Worm (Caenorhabditis elegans) whole organism, early embryonic: ENCODE measurements around the gene Y55F3C.17.

Experiments used
- B0310.2 ChIP-seq: sonication (generic microtip); optimal IDR thresholded peaks from 2 replicates; lab custom pipeline; 2016; ENCODE audit warnings: mild to moderate bottlenecking, missing genetic modification characterization, missing compliant biosample characterization
- F13C5.2 ChIP-seq: sonication (generic microtip); optimal IDR thresholded peaks from 2 replicates; lab custom pipeline; 2017; ENCODE audit warnings: mild to moderate bottlenecking, missing genetic modification characterization, inconsistent platforms, missing compliant biosample characterization
- aly-1 ChIP-seq: sonication (generic microtip); optimal IDR thresholded peaks from 2 replicates; lab custom pipeline; 2016; ENCODE audit warnings: missing genetic modification characterization, missing compliant biosample characterization
- ama-1 ChIP-seq: fragments of 150-350 bp; optimal IDR thresholded peaks from 2 replicates; lab custom pipeline; 2014
- ceh-13 ChIP-seq: fragments of 200-800 bp; sonication (Bioruptor generic); optimal IDR thresholded peaks from 2 replicates; lab custom pipeline; 2018; ENCODE audit warnings: mild to moderate bottlenecking, missing genetic modification characterization, missing compliant biosample characterization
- ceh-36 ChIP-seq: sonication (generic microtip); optimal IDR thresholded peaks from 2 replicates; lab custom pipeline; 2016; ENCODE audit warnings: missing genetic modification characterization, inconsistent platforms, missing compliant biosample characterization
- ets-7 ChIP-seq: sonication (generic microtip); optimal IDR thresholded peaks from 2 replicates; lab custom pipeline; 2016; ENCODE audit warnings: missing genotype, missing genetic modification characterization, missing compliant biosample characterization
- flt-1 ChIP-seq: fragments of 200-800 bp; sonication (Bioruptor generic); IDR thresholded peaks from 2 replicates; pipeline ENCODE4 v1.3.6; 2022; ENCODE audit warnings: missing genetic modification characterization, missing compliant biosample characterization
- hmbx-1 ChIP-seq: sonication (generic microtip); optimal IDR thresholded peaks from 2 replicates; lab custom pipeline; 2016; ENCODE audit warnings: mild to moderate bottlenecking, missing genetic modification characterization, missing compliant biosample characterization
- hmg-4 ChIP-seq: fragments of 200-800 bp; sonication (Bioruptor generic); optimal IDR thresholded peaks from 2 replicates; lab custom pipeline; 2018; ENCODE audit warnings: mild to moderate bottlenecking, missing genetic modification characterization, missing compliant biosample characterization
- hnd-1 ChIP-seq: sonication (generic microtip); optimal IDR thresholded peaks from 2 replicates; lab custom pipeline; 2016; ENCODE audit warnings: missing genetic modification characterization, missing compliant biosample characterization
- pes-1 ChIP-seq: fragments of 200-800 bp; sonication (Bioruptor generic); IDR thresholded peaks from 2 replicates; pipeline ENCODE4 v1.3.6; 2022; ENCODE audit warnings: missing genetic modification reagents, missing genetic modification characterization, missing compliant biosample characterization
- scrt-1 ChIP-seq: fragments of 200-800 bp; sonication (Bioruptor generic); IDR thresholded peaks from 2 replicates; pipeline ENCODE4 v1.3.6; 2022; ENCODE audit warnings: missing genetic modification characterization, missing compliant biosample characterization
- sea-1 ChIP-seq: fragments of 200-800 bp; sonication (Bioruptor generic); conservative IDR thresholded peaks from 2 replicates; pipeline ENCODE4 v1.3.6; 2022; ENCODE audit warnings: missing genetic modification characterization, missing compliant biosample characterization
- tbx-11 ChIP-seq: fragments of 200-800 bp; sonication (Bioruptor generic); IDR thresholded peaks from 2 replicates; pipeline ENCODE4 v1.3.6; 2022; ENCODE audit warnings: missing genetic modification characterization, missing compliant biosample characterization
- tbx-37 ChIP-seq: fragments of 200-800 bp; sonication (Bioruptor generic); conservative IDR thresholded peaks from 2 replicates; pipeline ENCODE4 v1.3.6; 2022; ENCODE audit warnings: missing genetic modification reagents, missing genetic modification characterization, missing compliant biosample characterization
- tra-4 ChIP-seq: sonication (generic microtip); optimal IDR thresholded peaks from 2 replicates; lab custom pipeline; 2017; ENCODE audit warnings: missing genetic modification characterization, missing compliant biosample characterization

The Y55F3C.17 gene

DNA sequence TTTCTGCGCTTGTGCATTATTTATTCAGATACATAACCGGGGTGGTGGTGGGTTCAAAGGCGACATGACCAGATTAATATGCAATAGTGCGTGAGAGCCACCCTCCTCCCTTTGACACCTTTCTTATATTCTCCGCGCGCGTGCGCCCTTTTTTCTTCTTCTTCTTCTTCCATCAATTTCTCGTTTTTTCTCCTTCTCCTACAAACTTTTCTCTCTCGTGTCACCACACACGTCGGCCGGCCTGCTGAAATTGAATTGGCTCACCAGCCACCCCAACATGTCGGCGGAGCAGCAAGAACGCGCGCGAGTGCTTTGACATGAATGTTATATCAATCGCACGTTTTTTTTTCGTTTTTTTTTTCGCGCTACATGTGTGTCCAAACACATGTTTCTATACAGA lies 38.6 kb downstream of the Y55F3C.17 start:
- no peak for TF ChIP-seq flt-1 (GFP tag; lab: Robert Waterston, UW)
- TF ChIP-seq hmg-4 (GFP tag; lab: Kevin White, UChicago), result no peak
- no peak for TF ChIP-seq pes-1 (GFP tag; lab: Robert Waterston, UW)
- TF ChIP-seq tbx-11 (GFP tag; lab: Robert Waterston, UW), result no peak
- TF ChIP-seq ceh-13 (GFP tag; lab: Kevin White, UChicago), result no peak

DNA sequence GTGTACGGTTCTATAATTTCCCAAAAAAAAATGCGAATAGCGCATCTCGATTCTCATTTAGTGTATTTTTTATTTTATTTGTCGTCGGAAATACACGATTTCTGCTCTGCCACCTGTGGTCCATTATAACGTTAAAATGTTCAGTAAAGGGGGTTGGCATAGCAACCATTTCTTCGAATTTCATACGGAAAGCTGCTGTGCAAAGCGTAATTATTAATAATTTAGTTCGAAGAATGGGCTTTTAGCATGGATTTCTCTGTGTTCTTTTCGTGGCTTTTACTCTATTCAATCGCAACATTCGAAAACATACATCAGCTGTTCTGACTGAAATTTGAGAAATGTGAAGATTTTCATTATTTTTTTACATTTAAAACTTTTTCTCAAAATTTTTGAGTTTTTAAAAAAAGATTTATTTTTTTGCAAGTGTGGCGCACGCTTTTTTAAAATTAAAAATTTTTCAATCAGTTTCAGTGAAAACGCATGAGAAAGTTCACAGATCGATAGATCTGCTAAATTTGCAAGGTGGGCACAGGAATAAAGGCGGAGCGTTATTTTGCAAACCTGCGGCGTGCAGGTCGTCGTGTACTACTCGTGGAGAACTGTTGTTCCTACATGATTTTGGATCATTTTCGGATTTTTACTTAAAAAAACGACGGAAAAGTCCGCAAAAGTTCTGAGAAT lies 39.6 kb downstream of the Y55F3C.17 start:
- TF ChIP-seq ets-7 (no peak), ama-1 (lab: Kevin White, UChicago) (no peak), sea-1 (no peak), hmg-4 (GFP tag; lab: Kevin White, UChicago) (no peak), tbx-37 (no peak), tra-4 (no peak), B0310.2 (tag; lab: Kevin White, UChicago) (no peak), tbx-11 (GFP tag; lab: Robert Waterston, UW) (no peak), scrt-1 (GFP tag; lab: Robert Waterston, UW) (no peak), ceh-36 (tag; lab: Kevin White, UChicago) (no peak)

DNA sequence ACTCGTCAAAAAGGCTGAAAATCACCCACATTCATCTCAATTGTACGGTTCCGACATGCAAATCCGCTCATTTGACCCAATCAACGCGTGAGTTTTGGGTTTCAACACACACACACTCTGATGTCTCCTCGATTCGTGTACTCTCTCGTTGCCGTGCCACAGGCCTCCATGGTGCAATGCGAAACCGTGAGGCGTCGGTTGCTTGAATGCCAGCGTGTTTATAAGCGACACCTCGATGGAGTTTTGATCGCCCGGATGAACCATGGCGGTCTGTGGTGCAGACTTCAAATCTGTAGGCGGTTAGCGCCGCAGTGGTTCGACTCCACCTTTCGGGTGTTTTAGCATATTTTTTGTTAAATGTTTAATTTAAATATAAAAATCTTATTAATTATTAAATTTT lies 40.3 kb downstream of the Y55F3C.17 start:
- TF ChIP-seq hmg-4 (GFP tag; lab: Kevin White, UChicago), result peak; percentile 62
- 0 out of 2 replicates have a peak, but pooled peaks have one; percentile 37 for TF ChIP-seq scrt-1 (GFP tag; lab: Robert Waterston, UW)
- TF ChIP-seq sea-1, result no peak; the same call in 1 of the 2 replicates

DNA sequence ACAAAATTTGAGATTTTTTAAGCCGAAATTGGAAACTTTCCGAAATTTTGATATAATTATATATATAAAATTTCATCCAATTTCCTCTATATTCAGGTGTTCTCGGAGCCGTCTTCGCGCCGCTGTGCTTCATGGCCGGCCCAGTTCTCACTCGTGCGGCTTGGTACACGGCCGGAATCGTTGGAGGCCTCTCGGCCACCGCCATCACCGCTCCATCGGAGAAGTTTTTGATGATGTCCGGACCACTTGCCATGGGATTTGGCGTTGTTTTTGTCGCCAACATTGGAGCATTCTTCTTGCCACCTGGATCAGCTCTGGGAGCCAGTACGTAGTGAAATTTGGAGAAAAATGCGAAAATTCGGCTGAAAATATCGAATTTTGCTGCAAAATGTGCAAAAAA lies 41.2 kb downstream of the Y55F3C.17 start:
- no peak for TF ChIP-seq tbx-11 (GFP tag; lab: Robert Waterston, UW)
- no peak for TF ChIP-seq ama-1 (lab: Kevin White, UChicago)
- TF ChIP-seq ceh-36 (tag; lab: Kevin White, UChicago), result no peak
- TF ChIP-seq tbx-37, result no peak
- TF ChIP-seq ceh-13 (GFP tag; lab: Kevin White, UChicago), result no peak
- no peak for TF ChIP-seq F13C5.2 (tag; lab: Kevin White, UChicago)
- no peak for TF ChIP-seq tra-4
- TF ChIP-seq ets-7, result no peak
- TF ChIP-seq pes-1 (GFP tag; lab: Robert Waterston, UW), result no peak
- TF ChIP-seq scrt-1 (GFP tag; lab: Robert Waterston, UW), result no peak
- TF ChIP-seq sea-1, result no peak
- TF ChIP-seq B0310.2 (tag; lab: Kevin White, UChicago), result no peak
- TF ChIP-seq hmbx-1 (tag; lab: Kevin White, UChicago), result no peak

DNA sequence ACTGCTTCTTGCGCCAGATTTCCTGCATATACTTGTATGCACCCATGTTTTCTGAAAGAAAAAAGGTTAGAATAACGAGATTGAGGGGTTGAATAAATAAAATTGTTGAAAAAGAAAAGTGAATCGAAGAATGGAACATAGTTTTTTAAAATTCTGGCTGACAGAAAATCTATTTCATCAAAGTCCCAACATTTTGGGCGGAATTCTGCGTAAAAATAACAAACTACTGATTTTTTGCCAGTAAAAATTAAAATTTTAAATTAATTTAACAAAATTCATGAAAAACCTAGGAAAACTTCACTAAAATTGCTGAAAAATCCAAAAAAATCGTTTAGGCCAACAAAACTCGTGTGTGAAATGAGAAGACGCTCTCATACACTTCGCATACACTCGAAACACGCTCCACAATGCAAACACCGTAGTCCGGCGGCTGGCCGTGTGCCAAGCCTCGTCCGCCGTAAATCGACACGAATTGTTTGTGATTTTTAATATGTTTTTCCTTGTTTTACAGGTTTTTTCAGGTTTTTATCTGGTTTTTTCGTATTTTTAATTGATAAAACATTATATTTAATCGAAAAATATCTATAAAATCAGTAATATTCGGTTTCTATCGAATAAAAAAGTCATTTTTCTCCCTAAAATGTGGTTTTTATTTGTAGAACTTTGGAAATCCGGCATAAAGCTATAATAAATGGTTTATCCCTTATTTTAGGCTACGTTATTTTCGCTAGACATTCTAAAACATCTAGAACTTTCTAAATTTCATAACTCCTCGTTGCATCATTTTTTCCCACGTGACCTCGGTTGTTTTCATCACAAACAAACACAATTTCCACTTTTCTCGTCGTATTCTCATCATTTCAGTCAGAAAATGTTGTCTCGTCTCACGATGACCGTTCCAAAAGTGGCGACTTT lies 43.4 kb downstream of the Y55F3C.17 start, which contains the start of the genes rpl-15 and K11H12.8:
TSS of gene rpl-15 (minus strand) at position 51 of the 915 bp plus-strand sequence.
TSS of gene K11H12.8 (plus strand) at position 865 of the 915 bp plus-strand sequence.
- peak; percentile 91 for TF ChIP-seq tbx-37
- peak; percentile 95 for TF ChIP-seq sea-1
- peak; percentile 70 for TF ChIP-seq hnd-1
- peak; percentile 79 for TF ChIP-seq tra-4
- peak; percentile 64 for TF ChIP-seq hmbx-1 (tag; lab: Kevin White, UChicago)
- no peak for TF ChIP-seq aly-1
- TF ChIP-seq B0310.2 (tag; lab: Kevin White, UChicago), result peak; percentile 66
- peak; percentile 93 for TF ChIP-seq hmg-4 (GFP tag; lab: Kevin White, UChicago)
- TF ChIP-seq F13C5.2 (tag; lab: Kevin White, UChicago), result peak; percentile 99
- TF ChIP-seq ceh-13 (GFP tag; lab: Kevin White, UChicago), result peak; percentile 57
- TF ChIP-seq scrt-1 (GFP tag; lab: Robert Waterston, UW), result peak; percentile 83
- peak; percentile 78 for TF ChIP-seq ceh-36 (tag; lab: Kevin White, UChicago)
- TF ChIP-seq ets-7, result peak; percentile 64
- peak; percentile 87 for TF ChIP-seq pes-1 (GFP tag; lab: Robert Waterston, UW)
- peak; percentile 92 for TF ChIP-seq flt-1 (GFP tag; lab: Robert Waterston, UW)
- peak; percentile 77 for TF ChIP-seq tbx-11 (GFP tag; lab: Robert Waterston, UW)
- TF ChIP-seq ama-1 (lab: Kevin White, UChicago), result no peak

DNA sequence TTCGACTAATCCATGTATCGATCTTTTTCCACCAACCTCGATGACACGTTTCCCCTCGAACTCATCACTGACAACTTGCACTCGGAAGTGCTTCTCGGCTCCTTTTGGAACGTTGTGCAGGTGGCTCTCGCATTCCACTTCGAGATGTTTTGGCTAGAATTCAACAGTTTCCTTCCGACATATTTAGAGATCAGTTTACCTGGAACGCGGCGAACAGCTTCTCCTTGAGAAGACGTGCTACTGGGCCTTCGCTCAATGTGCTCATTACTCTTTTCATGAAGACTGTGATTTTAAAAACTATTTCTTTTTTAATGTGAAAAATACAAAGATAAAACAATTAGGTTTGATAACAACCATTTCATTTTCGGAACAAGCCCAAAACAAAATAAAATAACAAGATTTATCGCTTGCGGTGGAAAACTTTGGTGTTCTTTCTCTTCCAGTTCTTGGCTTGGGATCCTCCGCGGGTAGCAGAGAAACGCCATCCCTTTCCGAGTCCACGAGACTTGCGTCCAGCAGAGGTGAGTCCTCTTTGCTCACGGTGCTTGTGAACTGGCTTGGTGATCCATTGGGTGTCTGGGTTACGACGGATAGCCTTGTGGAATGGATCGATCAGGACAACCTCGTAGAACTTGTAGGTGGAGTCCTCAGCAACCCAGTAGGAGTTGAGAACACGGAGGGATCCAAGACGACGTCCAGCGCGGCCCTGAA lies 44.9 kb downstream of the Y55F3C.17 start, which contains the start of gene K11H12.1:
TSS of gene K11H12.1 (minus strand) at position 284 of the 711 bp plus-strand sequence.
- no peak for TF ChIP-seq hmbx-1 (tag; lab: Kevin White, UChicago)
- no peak for TF ChIP-seq F13C5.2 (tag; lab: Kevin White, UChicago)
- TF ChIP-seq B0310.2 (tag; lab: Kevin White, UChicago), result no peak
- no peak for TF ChIP-seq ceh-36 (tag; lab: Kevin White, UChicago)
- TF ChIP-seq ama-1 (lab: Kevin White, UChicago), result no peak
- TF ChIP-seq pes-1 (GFP tag; lab: Robert Waterston, UW), result no peak
- no peak for TF ChIP-seq ets-7
- TF ChIP-seq scrt-1 (GFP tag; lab: Robert Waterston, UW), result no peak
- TF ChIP-seq ceh-13 (GFP tag; lab: Kevin White, UChicago), result no peak
- no peak for TF ChIP-seq sea-1
- no peak for TF ChIP-seq hnd-1
- no peak for TF ChIP-seq flt-1 (GFP tag; lab: Robert Waterston, UW)
- no peak for TF ChIP-seq tbx-11 (GFP tag; lab: Robert Waterston, UW)
- no peak for TF ChIP-seq tbx-37
- TF ChIP-seq hmg-4 (GFP tag; lab: Kevin White, UChicago), result no peak
- no peak for TF ChIP-seq tra-4
- TF ChIP-seq aly-1, result no peak
